Worm (Caenorhabditis elegans) whole organism, L3 larva: ENCODE data around the gene F21C10.11.

Experiments used
- ZK546.5 ChIP-seq: sonication (generic microtip); optimal IDR thresholded peaks from 2 replicates; lab custom pipeline; 2017; ENCODE audit warnings: missing biosample characterization, missing genetic modification characterization
- ama-1 ChIP-seq: fragments of 150-350 bp; optimal IDR thresholded peaks from 2 replicates; lab custom pipeline; 2018
- elt-2 ChIP-seq: sonication (generic microtip); optimal IDR thresholded peaks from 2 replicates; lab custom pipeline; 2016; ENCODE audit warnings: missing genetic modification reagents, mild to moderate bottlenecking, missing genetic modification characterization, missing compliant biosample characterization
- elt-3 ChIP-seq, 3 experiments: fragments of 150-350 bp in 1 of 3; sonication (generic microtip) in 2 of 3; optimal IDR thresholded peaks; 2 replicates in 2 of 3; 4 replicates in 1 of 3; lab custom pipeline; 2014 to 2017; ENCODE audit warnings: missing biosample characterization in 3 of 3, missing genetic modification characterization in 3 of 3
- nhr-28 ChIP-seq: fragments of 150-350 bp; optimal IDR thresholded peaks from 2 replicates; lab custom pipeline; 2014; ENCODE audit warnings: missing biosample characterization, missing genetic modification characterization
- unc-39 ChIP-seq: sonication (generic microtip); optimal IDR thresholded peaks from 4 replicates; lab custom pipeline; 2017; ENCODE audit warnings: missing biosample characterization, missing genetic modification characterization

DNA sequence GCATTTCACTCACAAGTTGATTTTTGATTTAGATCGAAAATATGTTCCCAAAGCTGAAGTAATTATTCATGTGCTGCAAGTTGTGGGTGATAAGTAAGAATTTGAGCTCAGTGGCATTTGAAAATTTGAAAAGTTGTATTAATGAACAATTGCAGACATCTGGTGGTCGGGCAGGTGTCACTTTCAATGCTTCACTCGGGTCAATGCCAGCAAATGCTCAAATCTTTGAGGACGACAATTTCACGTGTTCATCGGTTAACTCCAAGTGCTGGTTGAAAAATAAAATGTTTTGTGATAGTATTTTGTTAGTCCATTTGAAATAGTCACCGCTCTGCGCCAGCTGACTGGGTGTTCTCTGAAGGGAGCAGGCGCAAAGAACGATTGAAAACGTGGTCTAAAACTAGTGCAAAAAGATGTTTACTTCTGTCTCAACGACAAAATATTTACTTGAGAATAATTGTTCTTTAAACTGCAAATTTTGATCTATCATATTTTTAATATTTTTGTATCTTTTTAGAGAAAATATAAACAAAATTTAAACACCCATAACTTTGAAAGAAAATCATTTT, 29.1 kb upstream of the F21C10.11 start:
- TF ChIP-seq elt-3 (tag; optimal IDR thresholded peaks at IDR 0.05; lab: Kevin White, UChicago) (no peak), nhr-28 (tag; lab: Kevin White, UChicago) (no peak), ama-1 (lab: Kevin White, UChicago) (no peak), unc-39 (no peak), elt-2 (tag; lab: Kevin White, UChicago) (peak; percentile 76), ZK546.5 (no peak)
